Worm (Caenorhabditis elegans) whole organism, L1 larva: ENCODE results near the gene tbb-1.

Source experiments
- C34B4.2 ChIP-seq: sonication (generic microtip); optimal IDR thresholded peaks from 2 replicates; lab custom pipeline; 2017; ENCODE audit warnings: mild to moderate bottlenecking, missing genetic modification characterization, missing compliant biosample characterization
- F16B12.6 ChIP-seq: fragments of 150-350 bp; optimal IDR thresholded peaks from 2 replicates; lab custom pipeline; 2014; ENCODE audit warnings: missing biosample characterization, missing genetic modification characterization
- Y116A8C.19 ChIP-seq: sonication (generic microtip); optimal IDR thresholded peaks from 2 replicates; lab custom pipeline; 2016; ENCODE audit warnings: missing compliant biosample characterization, missing genetic modification characterization, borderline replicate concordance
- aha-1 ChIP-seq: fragments of 150-350 bp; optimal IDR thresholded peaks from 2 replicates; lab custom pipeline; 2014; ENCODE audit warnings: missing biosample characterization, missing genetic modification characterization
- alr-1 ChIP-seq: fragments of 200-800 bp; sonication (Bioruptor generic); optimal IDR thresholded peaks from 2 replicates; lab custom pipeline; 2018; ENCODE audit warnings: borderline replicate concordance, mild to moderate bottlenecking, missing genetic modification characterization, missing compliant biosample characterization
- aly-2 ChIP-seq: fragments of 150-350 bp; optimal IDR thresholded peaks from 2 replicates; lab custom pipeline; 2014; ENCODE audit warnings: missing biosample characterization, missing genetic modification characterization
- ama-1 ChIP-seq: fragments of 150-350 bp; optimal IDR thresholded peaks from 2 replicates; lab custom pipeline; 2014
- blmp-1 ChIP-seq: fragments of 150-350 bp; optimal IDR thresholded peaks from 2 replicates; lab custom pipeline; 2014; ENCODE audit warnings: missing biosample characterization, missing genetic modification characterization
- ceh-82 ChIP-seq, 3 experiments: fragments of 150-350 bp in 1 of 3; sonication (generic microtip) in 2 of 3; optimal IDR thresholded peaks; 2 replicates each; lab custom pipeline; 2014 to 2017; ENCODE audit warnings: missing biosample characterization in 3 of 3, missing genetic modification characterization in 3 of 3
- dsc-1 ChIP-seq: sonication (generic microtip); optimal IDR thresholded peaks from 2 replicates; lab custom pipeline; 2016; ENCODE audit warnings: mild to moderate bottlenecking, missing genetic modification characterization, missing compliant biosample characterization
- efl-1 ChIP-seq, 4 experiments: fragments of 150-350 bp; optimal IDR thresholded peaks in 3 of 4; peaks in 1 of 4; 1 replicate in 1 of 4; 2 replicates in 3 of 4; lab custom pipeline; 2014; ENCODE audit warnings: missing biosample characterization in 2 of 4, missing genetic modification characterization in 2 of 4, missing genetic modification reagents in 2 of 4
- efl-3 ChIP-seq: fragments of 200-800 bp; sonication (Bioruptor generic); optimal IDR thresholded peaks from 2 replicates; lab custom pipeline; 2018; ENCODE audit warnings: mild to moderate bottlenecking, missing genetic modification characterization, missing compliant biosample characterization
- egl-27 ChIP-seq, 2 experiments: fragments of 150-350 bp in 1 of 2; sonication (generic microtip); optimal IDR thresholded peaks; 3 replicates each; lab custom pipeline; 2017 to 2018; ENCODE audit warnings: missing biosample characterization in 2 of 2, missing genetic modification characterization in 2 of 2, missing genetic modification reagents in 2 of 2
- hlh-17 ChIP-seq: fragments of 200-800 bp; sonication (Bioruptor generic); optimal IDR thresholded peaks from 2 replicates; lab custom pipeline; 2018; ENCODE audit warnings: missing genetic modification characterization, mild to moderate bottlenecking, missing compliant biosample characterization, moderate library complexity, borderline replicate concordance
- hlh-4 ChIP-seq: sonication (generic microtip); optimal IDR thresholded peaks from 2 replicates; lab custom pipeline; 2016; ENCODE audit warnings: mild to moderate bottlenecking, missing genetic modification characterization, missing compliant biosample characterization
- hpl-2 ChIP-seq: fragments of 150-350 bp; optimal IDR thresholded peaks from 2 replicates; lab custom pipeline; 2014; ENCODE audit warnings: missing biosample characterization, missing genetic modification reagents, missing genetic modification characterization
- isw-1 ChIP-seq: fragments of 200-800 bp; sonication (Bioruptor generic); IDR thresholded peaks from 2 replicates; pipeline ENCODE4 v1.3.6; 2022; ENCODE audit warnings: missing genetic modification characterization, missing compliant biosample characterization
- jun-1 ChIP-seq: fragments of 150-350 bp; optimal IDR thresholded peaks from 2 replicates; lab custom pipeline; 2014; ENCODE audit warnings: missing biosample characterization, missing genetic modification reagents, missing genetic modification characterization
- lin-14 ChIP-seq: fragments of 200-800 bp; sonication (Bioruptor generic); optimal IDR thresholded peaks from 2 replicates; lab custom pipeline; 2018; ENCODE audit warnings: mild to moderate bottlenecking, missing genetic modification characterization, moderate library complexity, missing compliant biosample characterization
- lin-39 ChIP-seq: fragments of 150-350 bp; optimal IDR thresholded peaks from 2 replicates; lab custom pipeline; 2014; ENCODE audit warnings: missing biosample characterization, missing genetic modification reagents, missing genetic modification characterization
- mab-9 ChIP-seq: fragments of 200-800 bp; sonication (Bioruptor generic); IDR thresholded peaks from 2 replicates; pipeline ENCODE4 v1.3.6; 2022; ENCODE audit warnings: missing genetic modification reagents, missing genetic modification characterization, missing compliant biosample characterization
- mef-2 ChIP-seq: fragments of 150-350 bp; optimal IDR thresholded peaks from 2 replicates; lab custom pipeline; 2014; ENCODE audit warnings: missing biosample characterization, missing genetic modification characterization
- nhr-11 ChIP-seq: fragments of 150-350 bp; optimal IDR thresholded peaks from 2 replicates; lab custom pipeline; 2014; ENCODE audit warnings: missing biosample characterization, missing genetic modification characterization
- nhr-12 ChIP-seq: sonication (generic microtip); optimal IDR thresholded peaks from 2 replicates; lab custom pipeline; 2017; ENCODE audit warnings: missing biosample characterization, missing genetic modification characterization
- nhr-19 ChIP-seq: fragments of 200-800 bp; sonication (Bioruptor generic); conservative IDR thresholded peaks from 2 replicates; pipeline ENCODE4 v1.3.6; 2022; ENCODE audit warnings: missing genetic modification characterization, missing compliant biosample characterization
- nhr-28 ChIP-seq: fragments of 150-350 bp; optimal IDR thresholded peaks from 2 replicates; lab custom pipeline; 2014; ENCODE audit warnings: missing biosample characterization, missing genetic modification characterization
- nhr-71 ChIP-seq: sonication (generic microtip); optimal IDR thresholded peaks from 2 replicates; lab custom pipeline; 2016; ENCODE audit warnings: mild to moderate bottlenecking, missing genetic modification characterization, moderate library complexity, missing compliant biosample characterization
- nhr-76 ChIP-seq: sonication (generic microtip); optimal IDR thresholded peaks from 2 replicates; lab custom pipeline; 2017; ENCODE audit warnings: missing biosample characterization, missing genetic modification characterization
- nhr-84 ChIP-seq: sonication (generic microtip); optimal IDR thresholded peaks from 2 replicates; lab custom pipeline; 2017; ENCODE audit warnings: missing biosample characterization, missing genetic modification characterization
- nhr-85 ChIP-seq: sonication (generic microtip); peaks from one replicate; lab custom pipeline; 2016; ENCODE audit warnings: missing genetic modification characterization, inconsistent platforms, missing compliant biosample characterization
- pax-3 ChIP-seq: fragments of 200-800 bp; sonication (Bioruptor generic); optimal IDR thresholded peaks from 2 replicates; lab custom pipeline; 2018; ENCODE audit warnings: mild to moderate bottlenecking, missing genetic modification characterization, moderate library complexity, missing compliant biosample characterization
- pqm-1 ChIP-seq: sonication (generic microtip); optimal IDR thresholded peaks from 3 replicates; lab custom pipeline; 2017; ENCODE audit warnings: missing biosample characterization, missing genetic modification characterization
- rnt-1 ChIP-seq: sonication (generic microtip); optimal IDR thresholded peaks from 2 replicates; lab custom pipeline; 2016; ENCODE audit warnings: mild to moderate bottlenecking, missing genetic modification characterization, moderate library complexity, missing compliant biosample characterization
- snu-23 ChIP-seq: sonication (generic microtip); optimal IDR thresholded peaks from 2 replicates; lab custom pipeline; 2016; ENCODE audit warnings: missing genetic modification characterization, missing compliant biosample characterization
- sup-37 ChIP-seq: fragments of 200-800 bp; sonication (Bioruptor generic); optimal IDR thresholded peaks from 2 replicates; lab custom pipeline; 2018; ENCODE audit warnings: mild to moderate bottlenecking, missing genetic modification characterization, missing compliant biosample characterization
- tbx-2 ChIP-seq: sonication (generic microtip); optimal IDR thresholded peaks from 2 replicates; lab custom pipeline; 2016; ENCODE audit warnings: missing genetic modification characterization, missing compliant biosample characterization
- unc-130 ChIP-seq: fragments of 150-350 bp; optimal IDR thresholded peaks from 2 replicates; lab custom pipeline; 2017; ENCODE audit warnings: missing biosample characterization, missing genetic modification characterization, inconsistent platforms
- unc-98 ChIP-seq: fragments of 200-800 bp; sonication (Bioruptor generic); IDR thresholded peaks from 2 replicates; pipeline ENCODE4 v1.3.6; 2022; ENCODE audit warnings: missing genetic modification characterization, missing compliant biosample characterization
- vab-15 ChIP-seq: sonication (generic microtip); optimal IDR thresholded peaks from 2 replicates; lab custom pipeline; 2017; ENCODE audit warnings: missing genotype, mild to moderate bottlenecking, missing genetic modification characterization, missing compliant biosample characterization
- xbp-1 ChIP-seq: sonication (generic microtip); optimal IDR thresholded peaks from 2 replicates; lab custom pipeline; 2016; ENCODE audit warnings: missing genetic modification characterization, missing compliant biosample characterization
- zag-1 ChIP-seq: fragments of 150-350 bp; optimal IDR thresholded peaks from 2 replicates; lab custom pipeline; 2014; ENCODE audit warnings: missing biosample characterization, missing genetic modification characterization
- ztf-11 ChIP-seq, 2 experiments: sonication (generic microtip); optimal IDR thresholded peaks; 2 replicates each; lab custom pipeline; 2016 to 2017; ENCODE audit warnings: missing genetic modification characterization in 2 of 2, missing biosample characterization in 1 of 2, missing compliant biosample characterization in 1 of 2

Gene tbb-1

DNA sequence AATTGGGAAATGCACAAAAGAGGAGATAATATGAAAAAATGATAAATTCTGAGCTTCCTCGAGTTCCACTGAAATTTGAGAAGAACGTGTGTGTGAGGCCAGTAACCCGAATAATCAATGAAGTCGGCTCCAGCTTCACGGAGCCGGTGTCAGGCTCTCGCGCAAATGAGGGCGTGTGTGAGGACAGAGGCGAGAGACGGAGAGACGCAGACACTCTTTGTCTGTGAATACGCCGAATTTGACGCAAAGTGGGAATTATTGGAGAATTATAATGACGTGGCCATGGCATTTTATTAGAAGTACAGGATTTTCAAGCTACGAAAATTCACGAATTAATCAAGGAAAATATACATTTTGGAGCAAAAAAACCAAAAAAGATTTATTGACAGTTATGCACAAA, 2.3 kb downstream of the tbb-1 start (continued):
- TF ChIP-seq nhr-12 (tag; lab: Kevin White, UChicago) (no peak), efl-3 (no peak), hpl-2 (GFP tag; lab: Kevin White, UChicago) (no peak), ama-1 (lab: Kevin White, UChicago) (peak; percentile 39), xbp-1 (tag; lab: Kevin White, UChicago) (peak; percentile 70), lin-39 (tag; lab: Kevin White, UChicago) (no peak), mab-9 (GFP tag; lab: Robert Waterston, UW) (no peak), vab-15 (no peak), sup-37 (GFP tag; lab: Kevin White, UChicago) (no peak), ztf-11 (tag; optimal IDR thresholded peaks at IDR 0.05; lab: Kevin White, UChicago) (no peak), egl-27 (tag; optimal IDR thresholded peaks at IDR 0.05; lab: Kevin White, UChicago) (no peak), hlh-4 (tag; lab: Kevin White, UChicago) (no peak), nhr-11 (tag; lab: Kevin White, UChicago) (no peak), lin-14 (GFP tag; lab: Kevin White, UChicago) (peak; percentile 66), nhr-84 (tag; lab: Kevin White, UChicago) (no peak), aly-2 (tag; lab: Kevin White, UChicago) (no peak), nhr-76 (no peak), zag-1 (tag; lab: Kevin White, UChicago) (no peak), unc-130 (tag; lab: Kevin White, UChicago) (no peak), hlh-17 (GFP tag; lab: Kevin White, UChicago) (no peak), Y116A8C.19 (no peak), mef-2 (no peak), pqm-1 (tag; lab: Kevin White, UChicago) (no peak), snu-23 (GFP tag; lab: Kevin White, UChicago) (peak; percentile 71), unc-98 (GFP tag; lab: Robert Waterston, UW) (no peak), jun-1 (tag; lab: Kevin White, UChicago) (peak; percentile 4), blmp-1 (no peak), nhr-28 (tag; lab: Kevin White, UChicago) (no peak), nhr-85 (tag; lab: Kevin White, UChicago) (peak; percentile 70), rnt-1 (tag; lab: Kevin White, UChicago) (peak; percentile 55), C34B4.2 (tag; lab: Kevin White, UChicago) (no peak), dsc-1 (tag; lab: Kevin White, UChicago) (peak; percentile 48), nhr-19 (GFP tag; lab: Robert Waterston, UW) (no peak), aha-1 (tag; lab: Kevin White, UChicago) (no peak), tbx-2 (peak; percentile 57), alr-1 (no peak), nhr-71 (peak; percentile 65), ceh-82 (tag; optimal IDR thresholded peaks at IDR 0.05; lab: Kevin White, UChicago) (peak in 2 of 3 experiments; percentile 21 to 60), isw-1 (no peak; the same call in 1 of the 2 replicates)

DNA sequence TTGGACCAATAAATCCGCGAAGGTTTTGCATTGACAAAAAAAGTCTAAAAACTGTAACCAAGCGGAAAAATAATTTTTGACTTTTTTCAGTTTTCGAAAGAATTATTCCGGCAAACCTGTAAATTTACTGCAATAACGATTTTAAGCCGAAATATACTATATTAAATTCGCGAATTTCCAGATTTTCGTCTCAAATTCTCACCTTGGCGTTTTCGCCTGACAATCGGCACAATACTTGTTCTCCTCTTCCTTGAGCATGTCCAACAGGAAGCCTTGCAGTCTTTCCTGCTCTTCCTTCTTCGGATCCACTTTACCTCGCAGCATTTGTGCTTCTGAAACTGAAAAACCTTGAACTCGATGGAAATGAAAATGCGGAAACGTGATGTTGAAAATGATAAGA, 2.8 kb downstream of the tbb-1 start, which contains the start of gene smap-1:
Gene smap-1 (minus strand): TSS at position 338 of the 400 bp plus-strand sequence.
- TF ChIP-seq efl-1 (optimal IDR thresholded peaks at IDR 0.05; lab: Kevin White, UChicago) (no peak), efl-1 (GFP tag; optimal IDR thresholded peaks at IDR 0.05 in 1 of 2; lab: Kevin White, UChicago) (peak in 1 of 2 experiments; percentile 89), F16B12.6 (tag; lab: Kevin White, UChicago) (no peak), pax-3 (no peak)
- TF ChIP-seq, all 84 proteins: peak for 1
